Fruit fly (Drosophila melanogaster): ENCODE measurements around the gene Mrtf.
A peak's percentile ranks its signal among the peaks of the same experiment; 100 is the strongest.

DNA sequence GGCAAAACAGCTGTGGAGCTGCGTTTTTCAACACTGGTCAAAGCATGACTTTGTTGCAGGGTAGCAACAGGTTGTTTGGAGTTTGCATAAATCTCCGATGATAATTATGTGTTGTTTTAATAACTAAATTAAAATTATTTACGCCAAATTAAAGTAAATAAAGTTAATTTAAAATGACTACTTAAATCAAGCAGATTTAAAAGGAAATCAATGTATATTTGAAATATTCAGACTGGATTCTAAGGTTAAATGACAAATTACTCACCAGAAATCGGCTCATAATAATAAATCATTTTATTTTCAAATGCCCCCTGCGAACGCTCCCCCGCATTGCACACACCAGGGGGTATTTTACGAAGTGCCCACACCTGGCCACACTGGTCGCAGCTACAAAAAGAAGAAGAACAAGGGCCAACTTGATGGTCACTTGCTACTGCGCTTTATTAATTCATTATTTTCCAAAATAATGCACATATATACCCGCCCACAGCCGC, 7.7 kb upstream of the Mrtf start, which contains the start of the genes CG12093 and Atg2:
- TF ChIP-seq usp (GFP tag; optimal IDR thresholded peaks at IDR 0.05): no peak
- TF ChIP-seq pan (optimal IDR thresholded peaks at IDR 0.05): peak; percentile 87
